Fruit fly (Drosophila melanogaster) whole organism, embryonic: Measurements from ENCODE around the gene dlg1.

ENCODE experiments used
- B-H2 ChIP-seq: fragments of 200-800 bp; sonication (Bioruptor generic); optimal IDR thresholded peaks from 2 replicates; lab custom pipeline; 2018; ENCODE audit warnings: missing biosample characterization, mild to moderate bottlenecking, missing genetic modification characterization
- CG10209 ChIP-seq: fragments of 200-800 bp; sonication (Bioruptor generic); optimal IDR thresholded peaks from 3 replicates; lab custom pipeline; 2017; ENCODE audit warnings: missing biosample characterization, mild to moderate bottlenecking, missing genetic modification characterization, missing genetic modification reagents
- CG10274 ChIP-seq: fragments of 200-800 bp; sonication (Bioruptor generic); optimal IDR thresholded peaks from 3 replicates; lab custom pipeline; 2017; ENCODE audit warnings: missing biosample characterization, mild to moderate bottlenecking, missing genetic modification characterization
- CG12391 ChIP-seq: fragments of 200-800 bp; sonication (Bioruptor generic); optimal IDR thresholded peaks from 3 replicates; lab custom pipeline; 2018; ENCODE audit warnings: missing biosample characterization, mild to moderate bottlenecking, missing genetic modification characterization, moderate library complexity
- CG12659 ChIP-seq: fragments of 200-800 bp; sonication (Bioruptor generic); optimal IDR thresholded peaks from 3 replicates; lab custom pipeline; 2017; ENCODE audit warnings: mild to moderate bottlenecking, missing biosample characterization, missing genetic modification reagents, missing genetic modification characterization
- CG13424 ChIP-seq: fragments of 200-800 bp; sonication (Bioruptor generic); optimal IDR thresholded peaks from 2 replicates; lab custom pipeline; 2019; ENCODE audit warnings: missing biosample characterization, mild to moderate bottlenecking, missing genetic modification characterization, moderate library complexity
- CG16779 ChIP-seq: fragments of 200-800 bp; sonication (Bioruptor generic); IDR thresholded peaks from 2 replicates; pipeline ENCODE4 v1.3.6; 2022; ENCODE audit warnings: missing biosample characterization, missing genetic modification characterization
- CG17186 ChIP-seq: fragments of 200-800 bp; sonication (Bioruptor generic); optimal IDR thresholded peaks from 3 replicates; lab custom pipeline; 2017; ENCODE audit warnings: missing biosample characterization, missing genetic modification reagents, missing genetic modification characterization
- CG18764 ChIP-seq: fragments of 200-800 bp; sonication (Bioruptor generic); optimal IDR thresholded peaks from 3 replicates; lab custom pipeline; 2016; ENCODE audit warnings: missing biosample characterization, missing genetic modification characterization
- CG3281 ChIP-seq: fragments of 200-800 bp; sonication (Bioruptor generic); optimal IDR thresholded peaks from 3 replicates; lab custom pipeline; 2017; ENCODE audit warnings: missing biosample characterization, mild to moderate bottlenecking, missing genetic modification characterization
- CG34422 ChIP-seq: fragments of 200-800 bp; sonication (Bioruptor generic); IDR thresholded peaks from 3 replicates; pipeline ENCODE4 v1.3.6; 2022; ENCODE audit warnings: missing biosample characterization, missing genetic modification characterization
- CG4404 ChIP-seq: fragments of 200-800 bp; sonication (Bioruptor generic); IDR thresholded peaks from 2 replicates; pipeline ENCODE4 v1.3.6; 2022; ENCODE audit warnings: missing biosample characterization, missing genetic modification characterization
- CG4424 ChIP-seq: fragments of 200-800 bp; sonication (Bioruptor generic); optimal IDR thresholded peaks from 3 replicates; lab custom pipeline; 2016; ENCODE audit warnings: missing biosample characterization, missing genetic modification characterization
- CG4617 ChIP-seq: fragments of 200-800 bp; sonication (Bioruptor generic); optimal IDR thresholded peaks from 3 replicates; lab custom pipeline; 2016; ENCODE audit warnings: missing biosample characterization, missing genetic modification characterization, borderline replicate concordance
- CG6175 ChIP-seq: fragments of 200-800 bp; sonication (Bioruptor generic); IDR thresholded peaks from 3 replicates; pipeline ENCODE4 v1.3.6; 2022; ENCODE audit warnings: missing biosample characterization, missing genetic modification characterization
- CG7987 ChIP-seq: fragments of 200-800 bp; sonication (Bioruptor generic); optimal IDR thresholded peaks from 2 replicates; lab custom pipeline; 2018; ENCODE audit warnings: missing biosample characterization, mild to moderate bottlenecking, missing genetic modification characterization, moderate library complexity
- CG9437 ChIP-seq: fragments of 200-800 bp; sonication (Bioruptor generic); optimal IDR thresholded peaks from 2 replicates; lab custom pipeline; 2018; ENCODE audit warnings: missing biosample characterization, mild to moderate bottlenecking, missing genetic modification characterization
- CG9932 ChIP-seq: fragments of 200-800 bp; sonication (Bioruptor generic); IDR thresholded peaks from 2 replicates; pipeline ENCODE4 v1.3.6; 2022; ENCODE audit warnings: missing biosample characterization, missing genetic modification characterization
- Dp ChIP-seq: fragments of 200-800 bp; sonication (Bioruptor generic); optimal IDR thresholded peaks from 2 replicates; lab custom pipeline; 2018; ENCODE audit warnings: missing biosample characterization, mild to moderate bottlenecking, missing genetic modification characterization, moderate library complexity
- Dref ChIP-seq: fragments of 200-800 bp; sonication (Bioruptor generic); IDR thresholded peaks from 2 replicates; pipeline ENCODE4 v1.3.6; 2022; ENCODE audit warnings: missing biosample characterization, missing genetic modification characterization
- Eip74EF ChIP-seq, 2 experiments: fragments of 200-800 bp in 1 of 2; fragments of >200 bp in 1 of 2; sonication (Bioruptor generic) in 1 of 2; optimal IDR thresholded peaks; 2 replicates each; lab custom pipeline; 2017 to 2019; ENCODE audit warnings: missing biosample characterization in 2 of 2, missing genetic modification characterization in 2 of 2, mild to moderate bottlenecking in 1 of 2, moderate library complexity in 1 of 2
- HLH54F ChIP-seq: fragments of 200-800 bp; sonication (Bioruptor generic); optimal IDR thresholded peaks from 3 replicates; lab custom pipeline; 2016; ENCODE audit warnings: missing biosample characterization, missing genetic modification characterization
- HmgZ ChIP-seq: fragments of 200-800 bp; sonication (Bioruptor generic); optimal IDR thresholded peaks from 2 replicates; lab custom pipeline; 2018; ENCODE audit warnings: missing biosample characterization, mild to moderate bottlenecking, missing genetic modification characterization
- Hr39 ChIP-seq: fragments of >200 bp; optimal IDR thresholded peaks from 2 replicates; lab custom pipeline; 2017
- Hsf ChIP-seq: fragments of 200-800 bp; sonication (Bioruptor generic); optimal IDR thresholded peaks from 3 replicates; lab custom pipeline; 2016; ENCODE audit warnings: missing biosample characterization, missing genetic modification characterization
- MBD-R2 ChIP-seq: fragments of 200-800 bp; sonication (Bioruptor generic); IDR thresholded peaks from 2 replicates; pipeline ENCODE4 v1.3.6; 2022; ENCODE audit warnings: missing biosample characterization, missing genetic modification characterization
- MESR4 ChIP-seq: fragments of 200-800 bp; sonication (Bioruptor generic); optimal IDR thresholded peaks from 2 replicates; lab custom pipeline; 2018; ENCODE audit warnings: missing biosample characterization, mild to moderate bottlenecking, missing genetic modification characterization, moderate library complexity
- Med ChIP-seq: fragments of 200-800 bp; sonication (Bioruptor generic); peaks from one replicate; lab custom pipeline; 2016; ENCODE audit warnings: missing biosample characterization, missing genetic modification characterization, mild to moderate bottlenecking, inconsistent platforms, moderate library complexity
- Nf-YB ChIP-seq: fragments of 200-800 bp; sonication (Bioruptor generic); optimal IDR thresholded peaks from 3 replicates; lab custom pipeline; 2019; ENCODE audit warnings: missing biosample characterization, mild to moderate bottlenecking, missing genetic modification characterization, moderate library complexity
- Xrp1 ChIP-seq: fragments of 200-800 bp; sonication (Bioruptor generic); IDR thresholded peaks from 2 replicates; pipeline ENCODE4 v1.3.6; 2022; ENCODE audit warnings: missing biosample characterization, missing genetic modification characterization
- btn ChIP-seq: fragments of 200-800 bp; sonication (Bioruptor generic); optimal IDR thresholded peaks from 2 replicates; lab custom pipeline; 2016; ENCODE audit warnings: missing biosample characterization, missing genetic modification characterization
- chn ChIP-seq: fragments of 200-800 bp; sonication (Bioruptor generic); optimal IDR thresholded peaks from 2 replicates; lab custom pipeline; 2016; ENCODE audit warnings: missing biosample characterization, missing genetic modification characterization
- ci ChIP-seq: fragments of 200-800 bp; sonication (Bioruptor generic); IDR thresholded peaks from 3 replicates; pipeline ENCODE4 v1.3.6; 2022; ENCODE audit warnings: missing biosample characterization, missing genetic modification characterization
- gem ChIP-seq: fragments of 200-800 bp; sonication (Bioruptor generic); optimal IDR thresholded peaks from 2 replicates; lab custom pipeline; 2019; ENCODE audit warnings: missing biosample characterization, mild to moderate bottlenecking, missing genetic modification characterization, moderate library complexity
- gfzf ChIP-seq: fragments of 200-800 bp; sonication (Bioruptor generic); optimal IDR thresholded peaks from 2 replicates; lab custom pipeline; 2016; ENCODE audit warnings: missing biosample characterization, mild to moderate bottlenecking, missing genetic modification characterization, moderate library complexity
- hbn ChIP-seq: fragments of 200-800 bp; sonication (Bioruptor generic); IDR thresholded peaks from 2 replicates; pipeline ENCODE4 v1.3.6; 2022; ENCODE audit warnings: missing biosample characterization, missing genetic modification characterization; ENCODE audit not compliant: partially characterized antibody
- jing ChIP-seq: fragments of 200-800 bp; sonication (Bioruptor generic); optimal IDR thresholded peaks from 2 replicates; lab custom pipeline; 2018; ENCODE audit warnings: missing biosample characterization, mild to moderate bottlenecking, missing genetic modification characterization
- jumu ChIP-seq: fragments of 200-800 bp; sonication (Bioruptor generic); optimal IDR thresholded peaks from 3 replicates; lab custom pipeline; 2016; ENCODE audit warnings: missing biosample characterization, missing genetic modification characterization
- lab ChIP-seq: fragments of 200-800 bp; sonication (Bioruptor generic); optimal IDR thresholded peaks from 3 replicates; lab custom pipeline; 2017; ENCODE audit warnings: missing biosample characterization, missing genetic modification characterization, mild to moderate bottlenecking, moderate library complexity, missing genetic modification reagents
- nmo ChIP-seq: fragments of 200-800 bp; sonication (Bioruptor generic); optimal IDR thresholded peaks from 2 replicates; lab custom pipeline; 2018; ENCODE audit warnings: missing biosample characterization, mild to moderate bottlenecking, missing genetic modification characterization, moderate library complexity
- phol ChIP-seq: fragments of 200-800 bp; sonication (Bioruptor generic); optimal IDR thresholded peaks from 3 replicates; lab custom pipeline; 2018; ENCODE audit warnings: missing biosample characterization, mild to moderate bottlenecking, missing genetic modification characterization, moderate library complexity
- pzg ChIP-seq: fragments of 200-800 bp; sonication (Bioruptor generic); optimal IDR thresholded peaks from 3 replicates; lab custom pipeline; 2018; ENCODE audit warnings: missing biosample characterization, mild to moderate bottlenecking, missing genetic modification characterization, moderate library complexity
- ranshi ChIP-seq: fragments of 200-800 bp; sonication (Bioruptor generic); IDR thresholded peaks from 2 replicates; pipeline ENCODE4 v1.3.6; 2022; ENCODE audit warnings: missing biosample characterization, missing genetic modification characterization
- repo ChIP-seq: fragments of 200-800 bp; sonication (Bioruptor generic); optimal IDR thresholded peaks from 2 replicates; lab custom pipeline; 2016; ENCODE audit warnings: missing biosample characterization, missing genetic modification characterization
- row ChIP-seq: fragments of 200-800 bp; sonication (Bioruptor generic); IDR thresholded peaks from 3 replicates; pipeline ENCODE4 v1.3.6; 2022; ENCODE audit warnings: missing biosample characterization, missing genetic modification characterization
- sim ChIP-seq: fragments of 200-800 bp; sonication (Bioruptor generic); IDR thresholded peaks from 2 replicates; pipeline ENCODE4 v1.3.6; 2022; ENCODE audit warnings: missing biosample characterization, missing genetic modification characterization
- slbo ChIP-seq: fragments of 200-800 bp; sonication (Bioruptor generic); IDR thresholded peaks from 2 replicates; pipeline ENCODE4 v1.3.6; 2022; ENCODE audit warnings: missing biosample characterization, missing genetic modification characterization
- tap ChIP-seq: fragments of 200-800 bp; optimal IDR thresholded peaks from 3 replicates; lab custom pipeline; 2019; ENCODE audit warnings: missing biosample characterization, mild to moderate bottlenecking, missing genetic modification characterization, moderate library complexity
- tin ChIP-seq: fragments of 200-800 bp; sonication (Bioruptor generic); optimal IDR thresholded peaks from 3 replicates; lab custom pipeline; 2016; ENCODE audit warnings: missing biosample characterization, missing genetic modification characterization
- trem ChIP-seq: fragments of 200-800 bp; optimal IDR thresholded peaks from 3 replicates; lab custom pipeline; 2019; ENCODE audit warnings: missing biosample characterization, mild to moderate bottlenecking, missing genetic modification characterization, moderate library complexity
- wor ChIP-seq: fragments of 200-800 bp; sonication (Bioruptor generic); IDR thresholded peaks from 2 replicates; pipeline ENCODE4 v1.3.6; 2022; ENCODE audit warnings: missing biosample characterization, missing genetic modification characterization

dlg1 gene

DNA sequence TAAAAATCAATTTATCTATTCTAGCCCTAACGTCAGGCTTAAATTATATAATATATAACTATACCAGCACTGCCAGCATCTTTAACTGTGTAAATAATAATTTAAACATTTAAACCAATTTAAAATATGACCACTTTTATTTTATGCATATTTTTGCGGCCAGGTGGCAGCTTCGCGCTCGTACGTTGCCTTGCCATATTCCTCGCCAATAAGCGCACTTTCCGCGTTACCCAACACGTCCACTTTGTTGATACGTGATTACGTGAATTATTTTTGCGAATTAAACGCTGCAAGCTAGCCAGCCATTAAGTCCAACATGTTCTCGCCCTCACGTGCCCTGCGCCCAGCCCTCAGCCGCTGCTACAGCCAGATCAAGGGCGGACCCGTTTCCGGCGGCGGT lies 19.7 kb upstream of the dlg1 start, which contains the start of gene NdufV3 (continued):
- TF ChIP-seq MESR4 (GFP tag; lab: Kevin White, UChicago) (peak; percentile 53), phol (tag; lab: Kevin White, UChicago) (peak; percentile 10), CG9932 (peak; percentile 67), CG18764 (GFP tag; lab: Kevin White, UChicago) (no peak), Eip74EF (GFP tag; optimal IDR thresholded peaks at IDR 0.05; lab: Kevin White, UChicago) (no peak), CG6175 (GFP tag; lab: Robert Waterston, UW) (no peak), ranshi (GFP tag; lab: Robert Waterston, UW) (peak; percentile 40; the same call in 1 of the 2 replicates), tin (peak; percentile 4), tap (tag; lab: Kevin White, UChicago) (no peak), CG10274 (GFP tag; lab: Kevin White, UChicago) (no peak), nmo (GFP tag; lab: Kevin White, UChicago) (peak; percentile 11), jumu (no peak), gem (peak; percentile 24), Nf-YB (GFP tag; lab: Kevin White, UChicago) (no peak), gfzf (GFP tag; lab: Kevin White, UChicago) (peak; percentile 2), HmgZ (tag; lab: Kevin White, UChicago) (peak; percentile 48), lab (GFP tag; lab: Kevin White, UChicago) (peak; percentile 14), Hsf (GFP tag; lab: Kevin White, UChicago) (no peak), CG10209 (no peak), chn (peak; percentile 21), wor (GFP tag; lab: Robert Waterston, UW) (no peak), repo (no peak), CG12391 (tag; lab: Kevin White, UChicago) (peak; percentile 9), CG9437 (GFP tag; lab: Kevin White, UChicago) (peak; percentile 4), Dp (GFP tag; lab: Kevin White, UChicago) (peak; percentile 31), pzg (GFP tag; lab: Kevin White, UChicago) (peak; percentile 56), CG3281 (GFP tag; lab: Kevin White, UChicago) (peak; percentile 1), trem (peak; percentile 4), Hr39 (lab: Kevin White, UChicago) (no peak), slbo (peak; percentile 63), hbn (GFP tag; lab: Robert Waterston, UW) (no peak), MBD-R2 (peak; percentile 51), CG4617 (GFP tag; lab: Kevin White, UChicago) (peak; percentile 8), CG34422 (no peak), jing (GFP tag; lab: Kevin White, UChicago) (no peak), CG13424 (tag; lab: Kevin White, UChicago) (peak; percentile 31), CG16779 (GFP tag; lab: Robert Waterston, UW) (no peak), Dref (GFP tag; lab: Robert Waterston, UW) (peak; percentile 29; the same call in 1 of the 2 replicates), Med (GFP tag; lab: Kevin White, UChicago) (peak; percentile 57), Xrp1 (GFP tag; lab: Robert Waterston, UW) (0 out of 2 replicates have a peak, but pooled peaks have one; percentile 39), btn (no peak), sim (GFP tag; lab: Robert Waterston, UW) (no peak), CG4424 (GFP tag; lab: Kevin White, UChicago) (no peak), B-H2 (peak; percentile 41), row (GFP tag; lab: Robert Waterston, UW) (peak; percentile 41; the same call in 1 of the 3 replicates), CG7987 (GFP tag; lab: Kevin White, UChicago) (peak; percentile 64), HLH54F (peak; percentile 9), CG17186 (GFP tag; lab: Kevin White, UChicago) (peak; percentile 5), CG4404 (GFP tag; lab: Robert Waterston, UW) (no peak), ci (GFP tag; lab: Robert Waterston, UW) (0 out of 3 replicates have a peak, but pooled peaks have one; percentile 33), CG12659 (GFP tag; lab: Kevin White, UChicago) (peak; percentile 10)
